Fruit fly (Drosophila melanogaster) whole organism, pupa: Measurements from ENCODE around the gene CG32023.

Experiments
- CG10348 ChIP-seq: fragments of 200-800 bp; sonication (Bioruptor generic); IDR thresholded peaks from 2 replicates; pipeline ENCODE4 v1.3.6; 2022; ENCODE audit warnings: missing biosample characterization, missing genetic modification characterization
- CG14655 ChIP-seq: fragments of 200-800 bp; sonication (Bioruptor generic); optimal IDR thresholded peaks from 3 replicates; lab custom pipeline; 2017; ENCODE audit warnings: mild to moderate bottlenecking, missing biosample characterization, missing genetic modification reagents, missing genetic modification characterization
- CG8159 ChIP-seq: fragments of 200-800 bp; sonication (Bioruptor generic); optimal IDR thresholded peaks from 3 replicates; lab custom pipeline; 2018; ENCODE audit warnings: missing biosample characterization, mild to moderate bottlenecking, missing genetic modification characterization, moderate library complexity
- CG8301 ChIP-seq: fragments of 200-800 bp; sonication (Bioruptor generic); optimal IDR thresholded peaks from 2 replicates; lab custom pipeline; 2018; ENCODE audit warnings: missing biosample characterization, mild to moderate bottlenecking, missing genetic modification characterization
- EcR ChIP-seq: fragments of 200-800 bp; sonication (Bioruptor generic); optimal IDR thresholded peaks from 3 replicates; lab custom pipeline; 2019; ENCODE audit warnings: missing biosample characterization, missing genetic modification characterization, mild to moderate bottlenecking, moderate library complexity, missing genetic modification reagents

- TF ChIP-seq CG8159 (tag; lab: Kevin White, UChicago) (no peak), CG14655 (GFP tag; lab: Kevin White, UChicago) (no peak), EcR (GFP tag; lab: Kevin White, UChicago) (no peak), CG10348 (no peak), CG8301 (no peak)
Measured at dm6 chr3L:8849817-8850216, 45.8 kb upstream of the CG32023 start.
